Worm (Caenorhabditis elegans) whole organism, young adult: Measurements from ENCODE around the gene npr-2.

Experiments
- B0261.1 ChIP-seq: sonication (generic microtip); optimal IDR thresholded peaks from 2 replicates; lab custom pipeline; 2016; ENCODE audit warnings: mild to moderate bottlenecking, missing genetic modification characterization, moderate library complexity, missing compliant biosample characterization
- B0336.3 ChIP-seq: fragments of 200-800 bp; sonication (Bioruptor generic); IDR thresholded peaks from 2 replicates; pipeline ENCODE4 v1.3.6; 2022; ENCODE audit warnings: missing genetic modification characterization, missing compliant biosample characterization
- C17E4.6 ChIP-seq: fragments of 200-800 bp; sonication (Bioruptor generic); IDR thresholded peaks from 2 replicates; pipeline ENCODE4 v1.3.6; 2022; ENCODE audit warnings: missing genetic modification reagents, missing genetic modification characterization, missing compliant biosample characterization
- F37B4.10 ChIP-seq: fragments of 200-800 bp; sonication (Bioruptor generic); IDR thresholded peaks from 2 replicates; pipeline ENCODE4 v1.3.6; 2022; ENCODE audit warnings: missing genetic modification characterization, missing compliant biosample characterization
- F49E8.2 ChIP-seq: sonication (generic microtip); optimal IDR thresholded peaks from 3 replicates; lab custom pipeline; 2017; ENCODE audit warnings: missing genetic modification characterization, mild to moderate bottlenecking, missing compliant biosample characterization, antibody characterized with exemption, moderate library complexity; ENCODE audit not compliant: insufficient read depth
- Y67H2A.10 ChIP-seq: fragments of 200-800 bp; sonication (Bioruptor generic); conservative IDR thresholded peaks from 2 replicates; pipeline ENCODE4 v1.3.6; 2022; ENCODE audit warnings: missing genetic modification reagents, missing genetic modification characterization, missing compliant biosample characterization
- Y95B8A.8 ChIP-seq: fragments of 200-800 bp; sonication (Bioruptor generic); IDR thresholded peaks from 2 replicates; pipeline ENCODE4 v1.3.6; 2022; ENCODE audit warnings: missing genetic modification reagents, missing genetic modification characterization, missing compliant biosample characterization
- ZK185.1 ChIP-seq: sonication (generic microtip); optimal IDR thresholded peaks from 2 replicates; lab custom pipeline; 2016; ENCODE audit warnings: mild to moderate bottlenecking, missing genetic modification characterization, missing compliant biosample characterization; ENCODE audit not compliant: poor library complexity, severe bottlenecking
- ama-1 ChIP-seq, 3 experiments: fragments of 150-350 bp in 1 of 3; sonication (generic microtip) in 2 of 3; optimal IDR thresholded peaks; 2 replicates each; lab custom pipeline; 2014 to 2018; ENCODE audit warnings: missing biosample characterization in 2 of 3, missing genetic modification characterization in 2 of 3, missing genetic modification reagents in 2 of 3
- athp-1 ChIP-seq: sonication (generic microtip); optimal IDR thresholded peaks from 2 replicates; lab custom pipeline; 2017; ENCODE audit warnings: mild to moderate bottlenecking, missing genetic modification characterization, missing compliant biosample characterization
- attf-5 ChIP-seq: fragments of 200-800 bp; sonication (Bioruptor generic); optimal IDR thresholded peaks from 2 replicates; lab custom pipeline; 2018; ENCODE audit warnings: mild to moderate bottlenecking, missing genetic modification characterization, missing compliant biosample characterization
- bed-2 ChIP-seq: fragments of 200-800 bp; sonication (Bioruptor generic); IDR thresholded peaks from 2 replicates; pipeline ENCODE4 v1.3.6; 2022; ENCODE audit warnings: missing genetic modification reagents, missing genetic modification characterization, missing compliant biosample characterization
- ceh-58 ChIP-seq: fragments of 200-800 bp; sonication (Bioruptor generic); IDR thresholded peaks from 2 replicates; pipeline ENCODE4 v1.3.6; 2022; ENCODE audit warnings: missing genetic modification characterization, missing compliant biosample characterization
- chd-7 ChIP-seq: sonication (generic microtip); optimal IDR thresholded peaks from 2 replicates; lab custom pipeline; 2016; ENCODE audit warnings: mild to moderate bottlenecking, missing genetic modification characterization, moderate library complexity, missing compliant biosample characterization
- efl-1 ChIP-seq: fragments of 150-350 bp; optimal IDR thresholded peaks from 2 replicates; lab custom pipeline; 2014; ENCODE audit warnings: missing biosample characterization, missing genetic modification reagents, missing genetic modification characterization
- ets-4 ChIP-seq: fragments of 200-800 bp; sonication (Bioruptor generic); optimal IDR thresholded peaks from 2 replicates; lab custom pipeline; 2018; ENCODE audit warnings: mild to moderate bottlenecking, missing genetic modification characterization, missing compliant biosample characterization
- hmg-20 ChIP-seq: fragments of 200-800 bp; sonication (Bioruptor generic); IDR thresholded peaks from 2 replicates; pipeline ENCODE4 v1.3.6; 2022; ENCODE audit warnings: missing genetic modification reagents, missing genetic modification characterization, missing compliant biosample characterization
- let-526 ChIP-seq: fragments of 200-800 bp; sonication (Bioruptor generic); IDR thresholded peaks from 2 replicates; pipeline ENCODE4 v1.3.6; 2022; ENCODE audit warnings: missing genetic modification reagents, missing genetic modification characterization, missing compliant biosample characterization
- lin-26 ChIP-seq: fragments of 200-800 bp; sonication (Bioruptor generic); IDR thresholded peaks from 2 replicates; pipeline ENCODE4 v1.3.6; 2022; ENCODE audit warnings: missing genetic modification reagents, missing genetic modification characterization, missing compliant biosample characterization
- lin-40 ChIP-seq: sonication (generic microtip); optimal IDR thresholded peaks from 2 replicates; lab custom pipeline; 2016; ENCODE audit warnings: missing genetic modification characterization, mild to moderate bottlenecking, missing compliant biosample characterization, missing genotype, missing genetic modification reagents
- madf-3 ChIP-seq: fragments of 200-800 bp; sonication (Bioruptor generic); IDR thresholded peaks from 2 replicates; pipeline ENCODE4 v1.3.6; 2022; ENCODE audit warnings: missing genetic modification reagents, missing genetic modification characterization, missing compliant biosample characterization
- madf-6 ChIP-seq: fragments of 200-800 bp; sonication (Bioruptor generic); IDR thresholded peaks from 2 replicates; pipeline ENCODE4 v1.3.6; 2022; ENCODE audit warnings: missing genetic modification reagents, missing genetic modification characterization, missing compliant biosample characterization
- madf-8 ChIP-seq: fragments of 200-800 bp; sonication (Bioruptor generic); conservative IDR thresholded peaks from 2 replicates; pipeline ENCODE4 v1.3.6; 2022; ENCODE audit warnings: missing genetic modification reagents, missing genetic modification characterization, missing compliant biosample characterization
- mel-28 ChIP-seq: sonication (generic microtip); optimal IDR thresholded peaks from 2 replicates; lab custom pipeline; 2016; ENCODE audit warnings: borderline replicate concordance, mild to moderate bottlenecking, missing genetic modification characterization, missing compliant biosample characterization
- nfya-1 ChIP-seq: sonication (generic microtip); optimal IDR thresholded peaks from 2 replicates; lab custom pipeline; 2017; ENCODE audit warnings: antibody characterized with exemption, missing compliant biosample characterization, missing genetic modification characterization, borderline replicate concordance; ENCODE audit not compliant: insufficient read depth
- nfya-2 ChIP-seq: fragments of 200-800 bp; sonication (Bioruptor generic); IDR thresholded peaks from 2 replicates; pipeline ENCODE4 v1.3.6; 2022; ENCODE audit warnings: missing genetic modification reagents, missing genetic modification characterization, missing compliant biosample characterization
- nfyb-1 ChIP-seq: fragments of 200-800 bp; sonication (Bioruptor generic); IDR thresholded peaks from 2 replicates; pipeline ENCODE4 v1.3.6; 2022; ENCODE audit warnings: missing genetic modification reagents, missing genetic modification characterization, missing compliant biosample characterization
- nhr-27 ChIP-seq: fragments of 200-800 bp; sonication (Bioruptor generic); optimal IDR thresholded peaks from 2 replicates; lab custom pipeline; 2018; ENCODE audit warnings: mild to moderate bottlenecking, missing genetic modification characterization, moderate library complexity, missing compliant biosample characterization
- pbrm-1 ChIP-seq: fragments of 200-800 bp; sonication (Bioruptor generic); IDR thresholded peaks from 2 replicates; pipeline ENCODE4 v1.3.6; 2022; ENCODE audit warnings: missing genetic modification reagents, missing genetic modification characterization, missing compliant biosample characterization
- repo-1 ChIP-seq: sonication (generic microtip); optimal IDR thresholded peaks from 2 replicates; lab custom pipeline; 2017; ENCODE audit warnings: mild to moderate bottlenecking, missing genetic modification characterization, missing compliant biosample characterization
- snpc-3.4 ChIP-seq: sonication (generic microtip); optimal IDR thresholded peaks from 2 replicates; lab custom pipeline; 2017; ENCODE audit warnings: missing genetic modification characterization, mild to moderate bottlenecking, missing compliant biosample characterization, antibody characterized with exemption, moderate library complexity, missing genotype, missing genetic modification reagents
- sptf-2 ChIP-seq: fragments of 200-800 bp; sonication (Bioruptor generic); optimal IDR thresholded peaks from 2 replicates; lab custom pipeline; 2018; ENCODE audit warnings: mild to moderate bottlenecking, missing genetic modification characterization, missing compliant biosample characterization
- unc-130 ChIP-seq: sonication (generic microtip); optimal IDR thresholded peaks from 2 replicates; lab custom pipeline; 2016; ENCODE audit warnings: missing genetic modification reagents, missing genetic modification characterization, missing compliant biosample characterization
- unc-62 ChIP-seq: fragments of 150-350 bp; optimal IDR thresholded peaks from 2 replicates; lab custom pipeline; 2014; ENCODE audit warnings: missing biosample characterization, missing genetic modification reagents, missing genetic modification characterization
- zfh-2 ChIP-seq: fragments of 200-800 bp; sonication (Bioruptor generic); conservative IDR thresholded peaks from 2 replicates; pipeline ENCODE4 v1.3.6; 2022; ENCODE audit warnings: missing genetic modification reagents, missing genetic modification characterization, missing compliant biosample characterization
- zim-3 ChIP-seq: sonication (generic microtip); optimal IDR thresholded peaks from 2 replicates; lab custom pipeline; 2017; ENCODE audit warnings: mild to moderate bottlenecking, missing genetic modification characterization, moderate library complexity, missing compliant biosample characterization
- ztf-18 ChIP-seq: sonication (generic microtip); optimal IDR thresholded peaks from 2 replicates; lab custom pipeline; 2016; ENCODE audit warnings: missing genotype, mild to moderate bottlenecking, missing genetic modification characterization, missing compliant biosample characterization
- ztf-3 ChIP-seq: fragments of 200-800 bp; sonication (Bioruptor generic); optimal IDR thresholded peaks from 2 replicates; lab custom pipeline; 2018; ENCODE audit warnings: mild to moderate bottlenecking, missing genetic modification characterization, missing compliant biosample characterization

npr-2 gene

DNA sequence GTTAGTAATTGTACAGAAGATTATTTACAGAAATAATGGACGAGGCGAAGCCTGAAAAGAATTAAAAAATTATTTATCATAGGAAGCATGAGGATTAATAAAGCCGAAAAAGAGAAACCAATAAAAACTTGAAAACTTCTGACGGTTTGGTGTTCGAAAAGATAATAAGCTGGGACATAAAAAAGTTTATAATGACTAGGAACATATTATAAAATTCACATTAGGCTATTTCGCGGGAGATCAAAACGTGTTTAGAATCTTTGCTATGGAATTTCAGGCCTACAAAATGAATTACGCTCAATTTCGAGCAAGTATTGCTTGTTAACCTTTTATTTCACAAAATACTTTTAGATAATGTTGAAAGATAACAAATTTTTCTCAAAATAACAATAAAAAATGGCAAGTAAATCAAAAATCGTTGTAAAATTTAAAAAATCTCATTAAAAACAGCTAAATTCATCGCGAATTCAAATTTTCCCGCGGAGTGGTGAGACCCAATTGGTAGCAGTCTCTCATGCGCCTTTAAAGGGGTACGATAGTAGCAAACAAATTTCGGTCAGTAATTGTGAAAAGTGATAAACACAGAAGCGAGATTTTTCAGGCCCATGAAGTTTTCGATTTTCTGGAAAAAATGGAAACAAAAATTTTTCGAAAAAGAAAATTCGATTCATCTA lies 9.0 kb upstream of the npr-2 start, which contains the start of gene trcs-1 (continued):
- peak; percentile 70 for TF ChIP-seq F49E8.2 (tag; lab: Kevin White, UChicago)
- no peak for TF ChIP-seq nhr-27 (tag; lab: Kevin White, UChicago)
- TF ChIP-seq unc-62 (GFP tag; lab: Kevin White, UChicago): no peak
- TF ChIP-seq attf-5: no peak
- TF ChIP-seq let-526 (GFP tag; lab: Robert Waterston, UW): no peak
- peak; percentile 98 for TF ChIP-seq efl-1 (GFP tag; lab: Kevin White, UChicago)
- TF ChIP-seq zfh-2: no peak
- TF ChIP-seq athp-1 (tag; lab: Kevin White, UChicago): no peak
- TF ChIP-seq bed-2 (GFP tag; lab: Robert Waterston, UW): no peak
- no peak for TF ChIP-seq nfya-1 (tag; lab: Kevin White, UChicago)
- no peak for TF ChIP-seq repo-1 (tag; lab: Kevin White, UChicago)
- no peak for TF ChIP-seq nfyb-1 (GFP tag; lab: Robert Waterston, UW)
- peak; percentile 98 for TF ChIP-seq madf-6 (GFP tag; lab: Robert Waterston, UW)
- TF ChIP-seq unc-130 (GFP tag; lab: Kevin White, UChicago): peak; percentile 40
- peak; percentile 82 for TF ChIP-seq snpc-3.4 (tag; lab: Kevin White, UChicago)
- no peak for TF ChIP-seq F37B4.10 (GFP tag; lab: Robert Waterston, UW)
- peak; percentile 49; the same call in 1 of the 2 replicates for TF ChIP-seq C17E4.6 (GFP tag; lab: Robert Waterston, UW)

DNA sequence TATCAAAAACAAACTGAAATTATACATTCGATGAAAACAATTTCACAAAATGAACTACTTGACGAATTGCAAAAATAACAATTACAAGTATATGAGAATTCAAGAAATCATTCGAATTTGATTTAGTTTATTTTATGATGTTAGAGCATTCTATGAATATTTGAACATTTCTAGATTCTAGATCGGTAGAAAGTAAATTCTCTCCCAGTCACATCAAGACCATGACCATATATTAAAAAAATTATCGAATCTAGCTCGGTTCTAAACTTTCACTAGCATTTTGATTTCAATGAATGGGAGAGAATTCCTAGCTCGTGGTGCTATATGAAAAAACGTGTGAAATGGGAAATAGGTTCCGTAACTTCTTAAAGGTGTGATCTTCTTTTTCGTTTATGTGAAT lies 4.4 kb upstream of the npr-2 start:
- TF ChIP-seq madf-8: no peak
- TF ChIP-seq nfya-2 (GFP tag; lab: Robert Waterston, UW): no peak
- TF ChIP-seq athp-1 (tag; lab: Kevin White, UChicago): no peak
- TF ChIP-seq sptf-2 (GFP tag; lab: Kevin White, UChicago): no peak
- TF ChIP-seq zim-3 (tag; lab: Kevin White, UChicago): no peak
- no peak for TF ChIP-seq ets-4 (GFP tag; lab: Kevin White, UChicago)
- no peak for TF ChIP-seq B0336.3 (GFP tag; lab: Robert Waterston, UW)
- no peak for TF ChIP-seq ama-1 (optimal IDR thresholded peaks at IDR 0.05; lab: Kevin White, UChicago)
- no peak for TF ChIP-seq ama-1 (GFP tag; optimal IDR thresholded peaks at IDR 0.05; lab: Kevin White, UChicago)
- no peak for TF ChIP-seq B0261.1
- TF ChIP-seq pbrm-1: no peak
- TF ChIP-seq ceh-58 (GFP tag; lab: Robert Waterston, UW): no peak
- TF ChIP-seq lin-26 (GFP tag; lab: Robert Waterston, UW): no peak
- TF ChIP-seq ztf-18 (tag; lab: Kevin White, UChicago): no peak
- TF ChIP-seq snpc-3.4 (tag; lab: Kevin White, UChicago): no peak

DNA sequence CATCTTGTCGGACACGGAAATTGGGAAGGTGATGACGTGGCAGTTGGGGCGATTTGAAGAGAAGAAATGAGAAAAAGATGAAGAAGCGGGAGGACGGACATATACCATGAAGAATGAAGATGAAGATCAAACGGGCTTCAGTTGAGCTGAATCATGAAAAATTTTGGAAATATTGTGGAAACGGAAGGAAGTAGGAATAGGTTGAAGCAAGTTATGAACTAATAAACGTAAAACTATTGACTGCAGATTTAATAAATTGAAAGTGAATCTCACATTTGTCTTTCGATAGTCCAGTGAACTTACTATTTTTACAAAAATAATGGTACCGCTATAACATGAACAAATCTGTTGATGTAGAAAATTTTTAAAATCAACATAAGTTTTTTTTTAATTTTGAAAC lies 13.4 kb downstream of the npr-2 start, which contains the start of gene lron-14:
Gene lron-14, minus strand, starts transcription at position 101 of the 400 bp plus-strand sequence.
- TF ChIP-seq Y95B8A.8 (GFP tag; lab: Robert Waterston, UW) (no peak), chd-7 (tag; lab: Kevin White, UChicago) (no peak), madf-3 (GFP tag; lab: Robert Waterston, UW) (no peak), Y67H2A.10 (GFP tag; lab: Robert Waterston, UW) (no peak), ZK185.1 (tag; lab: Kevin White, UChicago) (no peak), zfh-2 (no peak), ztf-3 (GFP tag; lab: Kevin White, UChicago) (no peak), lin-40 (tag; lab: Kevin White, UChicago) (no peak), hmg-20 (GFP tag; lab: Robert Waterston, UW) (no peak), mel-28 (no peak)
